Fruit fly (Drosophila melanogaster): Measurements from ENCODE around the gene CG3308.

Gene CG3308

dm6 chr3R:21254296-21254695 lies 19.3 kb downstream of the CG3308 start:
- TF ChIP-seq cyc (GFP tag; optimal IDR thresholded peaks at IDR 0.05) (no peak), CG15336 (GFP tag; IDR thresholded peaks at IDR 0.05) (peak; percentile 39; the same call in 1 of the 2 replicates), CG11762 (GFP tag; optimal IDR thresholded peaks at IDR 0.05; ENCODE audit: insufficient read depth) (no peak), Lpt (GFP tag; optimal IDR thresholded peaks at IDR 0.05) (peak; percentile 18), CG6276 (GFP tag; optimal IDR thresholded peaks at IDR 0.05) (peak; percentile 7), CG8119 (GFP tag; IDR thresholded peaks at IDR 0.05) (peak; percentile 23; the same call in 1 of the 3 replicates), CG32006 (GFP tag; optimal IDR thresholded peaks at IDR 0.05) (peak; percentile 25), eg (GFP tag; IDR thresholded peaks at IDR 0.05) (0 out of 3 replicates have a peak, but pooled peaks have one; percentile 46), Eip78C (GFP tag) (peak; percentile 58), Ets96B (tag; optimal IDR thresholded peaks at IDR 0.05) (no peak)

dm6 chr3R:21252478-21252877 lies 21.1 kb downstream of the CG3308 start:
- TF ChIP-seq CG6163 (GFP tag; IDR thresholded peaks at IDR 0.05): no peak
- TF ChIP-seq Eip93F (GFP tag; optimal IDR thresholded peaks at IDR 0.05): no peak
- no peak for TF ChIP-seq vri (GFP tag; optimal IDR thresholded peaks at IDR 0.05)
- no peak for TF ChIP-seq Gug (GFP tag; IDR thresholded peaks at IDR 0.05)
- TF ChIP-seq CG6854 (GFP tag; optimal IDR thresholded peaks at IDR 0.05): no peak
- no peak for TF ChIP-seq CG1621 (tag; optimal IDR thresholded peaks at IDR 0.05)
- TF ChIP-seq CG8119 (GFP tag; IDR thresholded peaks at IDR 0.05): no peak
- no peak for TF ChIP-seq Hr39 (GFP tag; optimal IDR thresholded peaks at IDR 0.05)
- TF ChIP-seq CG11294 (GFP tag; IDR thresholded peaks at IDR 0.05): no peak
- TF ChIP-seq Lpt (GFP tag; optimal IDR thresholded peaks at IDR 0.05): no peak
- TF ChIP-seq CG15336 (GFP tag; IDR thresholded peaks at IDR 0.05): no peak
- TF ChIP-seq Ets96B (tag; optimal IDR thresholded peaks at IDR 0.05): no peak
- no peak for TF ChIP-seq Eip75B (GFP tag; optimal IDR thresholded peaks at IDR 0.05)
- no peak for TF ChIP-seq Hr4 (GFP tag; optimal IDR thresholded peaks at IDR 0.05)

DNA sequence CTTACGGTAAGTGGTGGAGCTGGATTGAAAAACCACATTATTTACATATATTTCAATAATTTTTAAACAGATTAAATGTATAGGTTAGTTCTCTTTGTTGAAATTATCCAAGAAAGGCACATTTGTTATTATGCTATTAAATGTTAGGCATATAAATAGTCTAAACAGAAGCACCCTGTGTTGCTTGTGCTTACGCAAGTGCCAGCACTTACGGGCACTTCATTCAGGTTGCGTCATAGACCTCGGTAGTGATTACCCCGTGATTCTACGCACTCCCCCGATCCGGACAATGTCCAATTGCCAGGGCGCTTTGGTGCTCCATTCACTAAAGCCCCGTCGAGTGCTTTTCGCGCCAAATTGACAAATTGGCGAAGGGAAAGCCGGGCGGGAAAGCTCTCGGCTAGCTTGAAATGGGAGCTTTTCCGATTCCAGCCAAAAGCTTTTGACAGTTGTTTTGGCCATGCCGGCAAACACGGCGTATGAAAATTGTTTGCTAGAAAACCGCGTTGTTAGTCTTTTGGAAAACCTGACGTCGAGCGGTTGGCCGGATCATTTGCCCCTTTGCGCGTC lies 27.0 kb downstream of the CG3308 start, which contains the start of gene ETHR:
TSS of gene ETHR (plus strand) at position 520 of the 570 bp plus-strand sequence.
- no peak for TF ChIP-seq CG10669 (GFP tag; optimal IDR thresholded peaks at IDR 0.05)
- TF ChIP-seq CG10631 (GFP tag; optimal IDR thresholded peaks at IDR 0.05): no peak
- TF ChIP-seq CG3919 (GFP tag; optimal IDR thresholded peaks at IDR 0.05): peak; percentile 15
- no peak for TF ChIP-seq dac (GFP tag; optimal IDR thresholded peaks at IDR 0.05)
- TF ChIP-seq CG16779 (tag; optimal IDR thresholded peaks at IDR 0.05): peak; percentile 86
- TF ChIP-seq CG6276 (GFP tag; optimal IDR thresholded peaks at IDR 0.05): peak; percentile 2
- TF ChIP-seq Ets96B (tag; optimal IDR thresholded peaks at IDR 0.05): no peak
- TF ChIP-seq salr (GFP tag; optimal IDR thresholded peaks at IDR 0.05): no peak
- TF ChIP-seq CG34406 (GFP tag; optimal IDR thresholded peaks at IDR 0.05): peak; percentile 28
- TF ChIP-seq CG32006 (GFP tag; optimal IDR thresholded peaks at IDR 0.05): peak; percentile 8
- peak; percentile 2 for TF ChIP-seq CG8632 (GFP tag; optimal IDR thresholded peaks at IDR 0.05)
- no peak for TF ChIP-seq esn (GFP tag; optimal IDR thresholded peaks at IDR 0.05)
- TF ChIP-seq spab (GFP tag; optimal IDR thresholded peaks at IDR 0.05): no peak
- TF ChIP-seq Eip78C (GFP tag): peak; percentile 84
- TF ChIP-seq pdm3 (GFP tag; optimal IDR thresholded peaks at IDR 0.05): peak; percentile 26
- TF ChIP-seq CG9139 (GFP tag; optimal IDR thresholded peaks at IDR 0.05): no peak
- no peak for TF ChIP-seq CG11902 (GFP tag; optimal IDR thresholded peaks at IDR 0.05)
- no peak for TF ChIP-seq CG11762 (GFP tag; optimal IDR thresholded peaks at IDR 0.05; ENCODE audit: insufficient read depth)
- peak; percentile 29 for TF ChIP-seq net (GFP tag; optimal IDR thresholded peaks at IDR 0.05)
- no peak for TF ChIP-seq Smox (GFP tag; optimal IDR thresholded peaks at IDR 0.05)
- peak; percentile 50; the same call in 2 of the 3 replicates for TF ChIP-seq CG6163 (GFP tag; IDR thresholded peaks at IDR 0.05)
- no peak for TF ChIP-seq ss (GFP tag; optimal IDR thresholded peaks at IDR 0.05)
- peak; percentile 31 for TF ChIP-seq Hr4 (GFP tag; optimal IDR thresholded peaks at IDR 0.05)
- no peak for TF ChIP-seq CG3032 (tag; optimal IDR thresholded peaks at IDR 0.05)
- TF ChIP-seq Eip75B (GFP tag; optimal IDR thresholded peaks at IDR 0.05): no peak
- TF ChIP-seq CG6854 (GFP tag; optimal IDR thresholded peaks at IDR 0.05): no peak
- no peak for TF ChIP-seq Gug (GFP tag; IDR thresholded peaks at IDR 0.05)
- TF ChIP-seq eg (GFP tag; IDR thresholded peaks at IDR 0.05): 0 out of 3 replicates have a peak, but pooled peaks have one; percentile 37
- TF ChIP-seq CG6792 (GFP tag; optimal IDR thresholded peaks at IDR 0.05): peak; percentile 1
- no peak for TF ChIP-seq CG1621 (tag; optimal IDR thresholded peaks at IDR 0.05)
- TF ChIP-seq CG8119 (GFP tag; IDR thresholded peaks at IDR 0.05): peak; percentile 31; the same call in 1 of the 3 replicates
- TF ChIP-seq OdsH (GFP tag; optimal IDR thresholded peaks at IDR 0.05): no peak
- TF ChIP-seq vri (GFP tag; optimal IDR thresholded peaks at IDR 0.05): peak; percentile 93
- no peak for TF ChIP-seq Lpt (GFP tag; optimal IDR thresholded peaks at IDR 0.05)
- TF ChIP-seq CG8319 (GFP tag; optimal IDR thresholded peaks at IDR 0.05): no peak
- peak; percentile 3 for TF ChIP-seq achi (GFP tag; optimal IDR thresholded peaks at IDR 0.05)
- no peak for TF ChIP-seq CG31627 (GFP tag; optimal IDR thresholded peaks at IDR 0.05)
- TF ChIP-seq fkh (GFP tag; optimal IDR thresholded peaks at IDR 0.05): peak; percentile 15
- no peak for TF ChIP-seq CG15336 (GFP tag; IDR thresholded peaks at IDR 0.05)
- no peak for TF ChIP-seq topi (GFP tag; optimal IDR thresholded peaks at IDR 0.05)
